Fruit fly (Drosophila melanogaster): Measurements from ENCODE around the gene CG11262.

Gene CG11262

dm6 chr3L:13007946-13008462 is 13.1 kb downstream of the CG11262 start (continued):
- TF ChIP-seq CG9727 (GFP tag; optimal IDR thresholded peaks at IDR 0.05) (no peak), HLH54F (GFP tag; optimal IDR thresholded peaks at IDR 0.05) (no peak), crol (GFP tag; IDR thresholded peaks at IDR 0.05) (no peak), YL-1 (GFP tag; optimal IDR thresholded peaks at IDR 0.05) (no peak), stc (GFP tag; IDR thresholded peaks at IDR 0.05) (no peak), ftz-f1 (GFP tag; optimal IDR thresholded peaks at IDR 0.05) (no peak), CG17829 (tag; optimal IDR thresholded peaks at IDR 0.05) (peak; percentile 24), H2.0 (GFP tag; IDR thresholded peaks at IDR 0.05) (no peak), CG11247 (GFP tag; IDR thresholded peaks at IDR 0.05) (no peak), CG7963 (GFP tag; IDR thresholded peaks at IDR 0.05; ENCODE audit: partially characterized antibody) (no peak; the same call in 2 of the 3 replicates), CG1603 (tag; optimal IDR thresholded peaks at IDR 0.05) (no peak), HHEX (GFP tag; optimal IDR thresholded peaks at IDR 0.05) (no peak), MTF-1 (GFP tag; optimal IDR thresholded peaks at IDR 0.05; ENCODE audit: borderline replicate concordance) (no peak), CG1792 (GFP tag; optimal IDR thresholded peaks at IDR 0.05) (no peak), CG7987 (GFP tag; optimal IDR thresholded peaks at IDR 0.05) (no peak), tna (GFP tag; IDR thresholded peaks at IDR 0.05; ENCODE audit: partially characterized antibody) (peak; percentile 27; the same call in 1 of the 2 replicates), CG9797 (GFP tag; optimal IDR thresholded peaks at IDR 0.05) (no peak), lbe (GFP tag; optimal IDR thresholded peaks at IDR 0.05) (peak; percentile 29), CG15514 (GFP tag; optimal IDR thresholded peaks at IDR 0.05) (no peak), zfh2 (GFP tag; optimal IDR thresholded peaks at IDR 0.05) (no peak), NfI (GFP tag; optimal IDR thresholded peaks at IDR 0.05) (no peak), knrl (GFP tag; IDR thresholded peaks at IDR 0.05; ENCODE audit: partially characterized antibody) (peak; percentile 70; the same call in 2 of the 3 replicates), CG17361 (GFP tag; IDR thresholded peaks at IDR 0.05) (0 out of 3 replicates have a peak, but pooled peaks have one; percentile 16), oc (tag; optimal IDR thresholded peaks at IDR 0.05) (no peak), lmd (GFP tag; IDR thresholded peaks at IDR 0.05) (no peak), en (GFP tag; optimal IDR thresholded peaks at IDR 0.05) (no peak), CG7839 (tag; optimal IDR thresholded peaks at IDR 0.05) (peak; percentile 13), zen2 (GFP tag; IDR thresholded peaks at IDR 0.05; ENCODE audit: partially characterized antibody) (no peak; the same call in 2 of the 3 replicates), salm (tag; optimal IDR thresholded peaks at IDR 0.05) (no peak), CG10543 (GFP tag; optimal IDR thresholded peaks at IDR 0.05) (no peak), CG10274 (GFP tag; optimal IDR thresholded peaks at IDR 0.05) (no peak), hth (optimal IDR thresholded peaks at IDR 0.05) (no peak), Stat92E (GFP tag; optimal IDR thresholded peaks at IDR 0.05) (no peak), Adf1 (GFP tag; IDR thresholded peaks at IDR 0.05) (no peak), gfzf (GFP tag; optimal IDR thresholded peaks at IDR 0.05) (peak; percentile 4), CG17568 (GFP tag; optimal IDR thresholded peaks at IDR 0.05) (no peak), hkb (optimal IDR thresholded peaks at IDR 0.05) (no peak), hkb (GFP tag; IDR thresholded peaks at IDR 0.05) (no peak), ERR (GFP tag; optimal IDR thresholded peaks at IDR 0.05) (no peak), caup (GFP tag; optimal IDR thresholded peaks at IDR 0.05; ENCODE audit: severe bottlenecking) (no peak), Scr (GFP tag; IDR thresholded peaks at IDR 0.05; ENCODE audit: partially characterized antibody) (peak; percentile 77), Rfx (GFP tag; IDR thresholded peaks at IDR 0.05) (no peak), bsh (GFP tag; optimal IDR thresholded peaks at IDR 0.05) (no peak), toy (GFP tag; IDR thresholded peaks at IDR 0.05) (no peak), CG16863 (GFP tag; optimal IDR thresholded peaks at IDR 0.05) (no peak), sug (tag; optimal IDR thresholded peaks at IDR 0.05) (peak; percentile 5), Sox100B (GFP tag; optimal IDR thresholded peaks at IDR 0.05) (no peak), Mad (GFP tag; optimal IDR thresholded peaks at IDR 0.05) (no peak), Abd-B (GFP tag; optimal IDR thresholded peaks at IDR 0.05) (peak; percentile 56), stwl (tag; optimal IDR thresholded peaks at IDR 0.05) (peak; percentile 82)

Data from whole organism, embryonic.